Worm (Caenorhabditis elegans): ENCODE measurements around the gene str-97.

- TF ChIP-seq pha-4 (GFP tag; IDR thresholded peaks at IDR 0.05) (no peak), pha-4 (tag; optimal IDR thresholded peaks at IDR 0.05) (no peak), nhr-25 (tag; optimal IDR thresholded peaks at IDR 0.05; ENCODE audit: borderline replicate concordance, insufficient read depth) (no peak), hlh-30 (tag; optimal IDR thresholded peaks at IDR 0.05; ENCODE audit: insufficient read depth) (no peak), snpc-4 (tag; optimal IDR thresholded peaks at IDR 0.05) (no peak), arid-1 (GFP tag; conservative IDR thresholded peaks at IDR 0.05) (no peak), skn-1 (tag; optimal IDR thresholded peaks at IDR 0.05) (no peak)
Observed at ce11 chrV:16118601-16119000, 36.4 kb downstream of the str-97 start, which contains the start of gene str-103.

Data from whole organism, L4 larva.